Worm (Caenorhabditis elegans) whole organism, L4/young adult: ENCODE data around the gene C04A2.15.

Source experiments
- W03F9.2 ChIP-seq: fragments of 150-350 bp; optimal IDR thresholded peaks from 2 replicates; lab custom pipeline; 2014; ENCODE audit warnings: missing biosample characterization, missing genetic modification characterization
- him-1 ChIP-seq: sonication (generic microtip); optimal IDR thresholded peaks from 2 replicates; lab custom pipeline; 2016; ENCODE audit warnings: missing genotype, missing genetic modification reagents, missing genetic modification characterization, missing compliant biosample characterization

DNA sequence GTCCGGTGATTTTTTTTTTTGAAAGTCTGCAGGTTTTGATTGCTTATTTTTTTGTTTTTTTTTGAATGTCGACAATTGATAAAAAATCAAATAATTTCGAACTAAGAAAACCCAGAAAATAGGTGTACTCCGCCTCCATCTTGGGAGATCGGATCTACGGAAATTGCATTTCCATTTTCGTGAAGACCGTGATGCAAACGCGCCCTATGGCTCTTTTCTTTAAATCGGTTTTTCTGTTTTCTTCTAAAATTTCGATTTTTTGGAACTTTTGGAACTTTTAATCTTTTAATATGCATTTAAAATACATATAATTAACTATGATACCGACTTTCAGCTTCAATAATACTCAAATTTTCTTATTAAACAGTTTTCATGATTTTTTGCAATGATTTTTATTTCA lies 10.0 kb upstream of the C04A2.15 start:
- no peak for TF ChIP-seq him-1
- TF ChIP-seq W03F9.2 (tag; lab: Kevin White, UChicago): no peak
